Fruit fly (Drosophila melanogaster): ENCODE measurements around the gene Ndc1.

DNA sequence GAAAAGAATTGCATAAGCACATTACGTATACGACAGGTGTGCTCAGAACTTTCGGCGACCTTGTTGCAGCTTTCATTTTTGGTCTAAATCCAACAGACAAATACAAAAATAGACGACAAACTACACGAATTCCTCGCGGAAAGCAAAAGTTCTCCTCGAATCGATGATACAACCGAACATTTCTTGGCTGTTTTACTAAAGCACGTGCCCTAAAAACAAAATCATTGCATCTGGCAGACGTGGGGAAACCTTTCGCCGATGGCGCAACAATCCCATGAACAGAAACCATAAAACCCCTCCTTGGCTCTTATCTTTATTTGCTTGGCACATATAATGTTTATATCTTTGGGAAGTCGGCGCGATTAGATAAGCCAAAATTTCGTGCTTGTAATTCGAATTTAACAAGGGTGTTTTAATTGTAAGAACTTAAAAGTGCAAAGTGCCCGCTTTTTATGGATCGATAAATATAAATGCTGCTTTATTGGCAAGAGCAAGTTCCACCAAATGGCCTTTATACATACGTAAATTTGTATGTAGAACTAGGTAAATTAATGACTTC, 14.4 kb downstream of the Ndc1 start:
- no peak for TF ChIP-seq CG15601 (tag; optimal IDR thresholded peaks at IDR 0.05)
- no peak for TF ChIP-seq CG15514 (GFP tag; optimal IDR thresholded peaks at IDR 0.05)
- no peak for TF ChIP-seq CG7357 (GFP tag; IDR thresholded peaks at IDR 0.05)
- TF ChIP-seq CG11398 (GFP tag; optimal IDR thresholded peaks at IDR 0.05), result no peak
- TF ChIP-seq CG18476 (GFP tag; optimal IDR thresholded peaks at IDR 0.05), result no peak
- no peak for TF ChIP-seq CG4707 (GFP tag; optimal IDR thresholded peaks at IDR 0.05)
- no peak for TF ChIP-seq Ada2b (GFP tag; IDR thresholded peaks at IDR 0.05)
